Fruit fly (Drosophila melanogaster) whole organism, embryonic: ENCODE results near the gene CG13658.

ENCODE experiments used
- BtbVII ChIP-seq: fragments of 200-800 bp; sonication (Bioruptor generic); optimal IDR thresholded peaks from 3 replicates; lab custom pipeline; 2017; ENCODE audit warnings: missing biosample characterization, mild to moderate bottlenecking, missing genetic modification characterization
- CG11398 ChIP-seq: fragments of 200-800 bp; sonication (Bioruptor generic); optimal IDR thresholded peaks from 2 replicates; lab custom pipeline; 2016; ENCODE audit warnings: missing biosample characterization, missing genetic modification characterization
- CG12744 ChIP-seq: fragments of 200-800 bp; sonication (Bioruptor generic); optimal IDR thresholded peaks from 2 replicates; lab custom pipeline; 2016; ENCODE audit warnings: missing biosample characterization, missing genetic modification characterization
- CG12769 ChIP-seq: fragments of 200-800 bp; sonication (Bioruptor generic); optimal IDR thresholded peaks from 2 replicates; lab custom pipeline; 2019; ENCODE audit warnings: missing biosample characterization, mild to moderate bottlenecking, missing genetic modification characterization, moderate library complexity
- CG13894 ChIP-seq: fragments of 200-800 bp; sonication (Bioruptor generic); optimal IDR thresholded peaks from 3 replicates; lab custom pipeline; 2018; ENCODE audit warnings: missing biosample characterization, mild to moderate bottlenecking, missing genetic modification characterization, moderate library complexity
- CG15269 ChIP-seq: fragments of 200-800 bp; sonication (Bioruptor generic); optimal IDR thresholded peaks from 2 replicates; lab custom pipeline; 2018; ENCODE audit warnings: missing biosample characterization, mild to moderate bottlenecking, missing genetic modification characterization, moderate library complexity
- CG1647 ChIP-seq: fragments of 200-800 bp; sonication (Bioruptor generic); optimal IDR thresholded peaks from 3 replicates; lab custom pipeline; 2016; ENCODE audit warnings: missing biosample characterization, missing genetic modification characterization
- CG17612 ChIP-seq: fragments of 200-800 bp; sonication (Bioruptor generic); IDR thresholded peaks from 2 replicates; pipeline ENCODE4 v1.3.6; 2022; ENCODE audit warnings: missing biosample characterization, missing genetic modification characterization
- CG30431 ChIP-seq: fragments of 200-800 bp; sonication (Bioruptor generic); optimal IDR thresholded peaks from 2 replicates; lab custom pipeline; 2017; ENCODE audit warnings: missing biosample characterization, missing genetic modification characterization
- CG34376 ChIP-seq: fragments of 200-800 bp; sonication (Bioruptor generic); optimal IDR thresholded peaks from 2 replicates; lab custom pipeline; 2018; ENCODE audit warnings: missing biosample characterization, mild to moderate bottlenecking, missing genetic modification characterization
- CG3726 ChIP-seq: fragments of 200-800 bp; sonication (Bioruptor generic); IDR thresholded peaks from 3 replicates; pipeline ENCODE4, ENCODE4 v1.3.6; 2022; ENCODE audit warnings: missing biosample characterization, missing genetic modification characterization
- CG4617 ChIP-seq: fragments of 200-800 bp; sonication (Bioruptor generic); optimal IDR thresholded peaks from 3 replicates; lab custom pipeline; 2016; ENCODE audit warnings: missing biosample characterization, missing genetic modification characterization, borderline replicate concordance
- CG4707 ChIP-seq: fragments of 200-800 bp; sonication (Bioruptor generic); optimal IDR thresholded peaks from 2 replicates; lab custom pipeline; 2018; ENCODE audit warnings: missing biosample characterization, mild to moderate bottlenecking, missing genetic modification characterization, moderate library complexity
- CG4820 ChIP-seq: fragments of 200-800 bp; sonication (Bioruptor generic); optimal IDR thresholded peaks from 3 replicates; lab custom pipeline; 2016; ENCODE audit warnings: missing biosample characterization, missing genetic modification characterization
- CG4854 ChIP-seq: fragments of 200-800 bp; sonication (Bioruptor generic); optimal IDR thresholded peaks from 2 replicates; lab custom pipeline; 2016; ENCODE audit warnings: missing biosample characterization, missing genetic modification characterization, inconsistent platforms
- CG8281 ChIP-seq: fragments of 200-800 bp; sonication (Bioruptor generic); optimal IDR thresholded peaks from 2 replicates; lab custom pipeline; 2018; ENCODE audit warnings: missing biosample characterization, mild to moderate bottlenecking, missing genetic modification characterization, moderate library complexity
- CG8290 ChIP-seq, 3 experiments: fragments of 200-800 bp; sonication (Bioruptor generic); optimal IDR thresholded peaks; 2 replicates each; lab custom pipeline; 2016 to 2019; ENCODE audit warnings: missing biosample characterization in 3 of 3, missing genetic modification characterization in 3 of 3, mild to moderate bottlenecking in 2 of 3, moderate library complexity in 1 of 3
- CG8478 ChIP-seq: fragments of >200 bp; optimal IDR thresholded peaks from 2 replicates; lab custom pipeline; 2018
- CG9437 ChIP-seq: fragments of 200-800 bp; sonication (Bioruptor generic); optimal IDR thresholded peaks from 2 replicates; lab custom pipeline; 2018; ENCODE audit warnings: missing biosample characterization, mild to moderate bottlenecking, missing genetic modification characterization
- Dbx ChIP-seq: fragments of 200-800 bp; sonication (Bioruptor generic); IDR thresholded peaks from 3 replicates; pipeline ENCODE4 v1.3.6; 2022; ENCODE audit warnings: missing biosample characterization, missing genetic modification characterization
- Dip2 ChIP-seq: fragments of 200-800 bp; sonication (Bioruptor generic); IDR thresholded peaks from 2 replicates; pipeline ENCODE4 v1.3.6; 2022; ENCODE audit warnings: missing biosample characterization, missing genetic modification characterization
- Eip74EF ChIP-seq, 2 experiments: fragments of 200-800 bp in 1 of 2; fragments of >200 bp in 1 of 2; sonication (Bioruptor generic) in 1 of 2; optimal IDR thresholded peaks; 2 replicates each; lab custom pipeline; 2017 to 2019; ENCODE audit warnings: missing biosample characterization in 2 of 2, missing genetic modification characterization in 2 of 2, mild to moderate bottlenecking in 1 of 2, moderate library complexity in 1 of 2
- Ets65A ChIP-seq: fragments of 200-800 bp; sonication (Bioruptor generic); peaks from one replicate; lab custom pipeline; 2016; ENCODE audit warnings: missing biosample characterization, missing genetic modification characterization
- Jarid2 ChIP-seq: fragments of 200-800 bp; sonication (Bioruptor generic); optimal IDR thresholded peaks from 3 replicates; lab custom pipeline; 2017; ENCODE audit warnings: mild to moderate bottlenecking, missing biosample characterization, missing genetic modification reagents, missing genetic modification characterization
- Trl ChIP-seq, 3 experiments: fragments of >200 bp in 2 of 3; fragments of 200-800 bp in 1 of 3; sonication (Bioruptor generic) in 1 of 3; optimal IDR thresholded peaks; 2 replicates in 1 of 3; 3 replicates in 2 of 3; lab custom pipeline; 2016 to 2017; ENCODE audit warnings: missing biosample characterization in 1 of 3, missing genetic modification characterization in 1 of 3
- YL-1 ChIP-seq: fragments of 200-800 bp; sonication (Bioruptor generic); optimal IDR thresholded peaks from 3 replicates; lab custom pipeline; 2017; ENCODE audit warnings: missing biosample characterization, mild to moderate bottlenecking, missing genetic modification characterization
- aop ChIP-seq: fragments of 200-800 bp; sonication (Bioruptor generic); IDR thresholded peaks from 2 replicates; pipeline ENCODE4 v1.3.6; 2022; ENCODE audit warnings: missing biosample characterization, missing genetic modification characterization
- caup ChIP-seq: fragments of 200-800 bp; sonication (Bioruptor generic); optimal IDR thresholded peaks from 3 replicates; lab custom pipeline; 2017; ENCODE audit warnings: missing biosample characterization, mild to moderate bottlenecking, missing genetic modification characterization, moderate library complexity; ENCODE audit not compliant: severe bottlenecking
- chinmo ChIP-seq: fragments of 200-800 bp; sonication (Bioruptor generic); IDR thresholded peaks from 4 replicates; pipeline ENCODE4 v1.3.6; 2022; ENCODE audit warnings: missing biosample characterization, missing genetic modification characterization; ENCODE audit not compliant: partially characterized antibody
- corto ChIP-seq: fragments of 200-800 bp; sonication (Bioruptor generic); optimal IDR thresholded peaks from 2 replicates; lab custom pipeline; 2016; ENCODE audit warnings: missing biosample characterization, mild to moderate bottlenecking, missing genetic modification characterization, moderate library complexity
- dm ChIP-seq: fragments of 200-800 bp; sonication (Bioruptor generic); optimal IDR thresholded peaks from 3 replicates; lab custom pipeline; 2016; ENCODE audit warnings: missing biosample characterization, missing genetic modification characterization
- exex ChIP-seq: fragments of 200-800 bp; sonication (Bioruptor generic); optimal IDR thresholded peaks from 4 replicates; lab custom pipeline; 2018; ENCODE audit warnings: missing biosample characterization, mild to moderate bottlenecking, missing genetic modification characterization, moderate library complexity
- ftz-f1 ChIP-seq: fragments of 200-800 bp; sonication (Bioruptor generic); optimal IDR thresholded peaks from 2 replicates; lab custom pipeline; 2016; ENCODE audit warnings: missing biosample characterization, missing genetic modification characterization
- hkb ChIP-seq, 2 experiments: fragments of 200-800 bp in 1 of 2; fragments of >200 bp in 1 of 2; sonication (Bioruptor generic) in 1 of 2; IDR thresholded peaks in 1 of 2; optimal IDR thresholded peaks in 1 of 2; 2 replicates each; pipeline versions ENCODE4 v1.3.6 to Lab custom; 2017 to 2022; ENCODE audit warnings: missing biosample characterization in 1 of 2, missing genetic modification characterization in 1 of 2
- ken ChIP-seq: fragments of 200-800 bp; sonication (Bioruptor generic); IDR thresholded peaks from 3 replicates; pipeline ENCODE4 v1.3.6; 2022; ENCODE audit warnings: missing biosample characterization, missing genetic modification characterization
- lab ChIP-seq: fragments of 200-800 bp; sonication (Bioruptor generic); optimal IDR thresholded peaks from 3 replicates; lab custom pipeline; 2017; ENCODE audit warnings: missing biosample characterization, missing genetic modification characterization, mild to moderate bottlenecking, moderate library complexity, missing genetic modification reagents
- lbe ChIP-seq: fragments of 200-800 bp; sonication (Bioruptor generic); optimal IDR thresholded peaks from 2 replicates; lab custom pipeline; 2016; ENCODE audit warnings: missing biosample characterization, mild to moderate bottlenecking, missing genetic modification characterization
- sd ChIP-seq: fragments of 200-800 bp; sonication (Bioruptor generic); optimal IDR thresholded peaks from 3 replicates; lab custom pipeline; 2018; ENCODE audit warnings: missing biosample characterization, mild to moderate bottlenecking, missing genetic modification characterization, moderate library complexity
- sug ChIP-seq: fragments of 200-800 bp; optimal IDR thresholded peaks from 2 replicates; lab custom pipeline; 2019; ENCODE audit warnings: missing biosample characterization, mild to moderate bottlenecking, missing genetic modification characterization, moderate library complexity
- trem ChIP-seq: fragments of 200-800 bp; optimal IDR thresholded peaks from 3 replicates; lab custom pipeline; 2019; ENCODE audit warnings: missing biosample characterization, mild to moderate bottlenecking, missing genetic modification characterization, moderate library complexity
- tup ChIP-seq: fragments of 200-800 bp; sonication (Bioruptor generic); optimal IDR thresholded peaks from 2 replicates; lab custom pipeline; 2016; ENCODE audit warnings: missing biosample characterization, mild to moderate bottlenecking, missing genetic modification characterization, moderate library complexity
- usp ChIP-seq: fragments of >200 bp; optimal IDR thresholded peaks from 2 replicates; lab custom pipeline; 2017; ENCODE audit warnings: missing biosample characterization, missing genetic modification characterization
- z ChIP-seq: fragments of 200-800 bp; sonication (Bioruptor generic); IDR thresholded peaks from 3 replicates; pipeline ENCODE4 v1.3.6; 2022; ENCODE audit warnings: missing biosample characterization, missing genetic modification characterization
- zfh1 ChIP-seq: fragments of 200-800 bp; sonication (Bioruptor generic); IDR thresholded peaks from 3 replicates; pipeline ENCODE4 v1.3.6; 2022; ENCODE audit warnings: missing biosample characterization, missing genetic modification characterization

CG13658 gene

dm6 chr3R:25300575-25300974 is 13.3 kb downstream of the CG13658 start, which contains the start of gene CG13659:
Gene CG13659, plus strand, starts transcription at chr3R:25300891.
- TF ChIP-seq CG4854 (no peak), CG12769 (tag; lab: Kevin White, UChicago) (peak; percentile 61), CG12744 (GFP tag; lab: Kevin White, UChicago) (no peak), zfh1 (GFP tag; lab: Robert Waterston, UW) (no peak), exex (tag; lab: Kevin White, UChicago) (peak; percentile 23), CG8290 (GFP tag; optimal IDR thresholded peaks at IDR 0.05; lab: Kevin White, UChicago) (no peak), CG8290 (tag; optimal IDR thresholded peaks at IDR 0.05; lab: Kevin White, UChicago) (peak in 1 of 2 experiments; percentile 4), CG4820 (GFP tag; lab: Kevin White, UChicago) (no peak), CG11398 (GFP tag; lab: Kevin White, UChicago) (no peak), caup (GFP tag; lab: Kevin White, UChicago) (no peak), Trl (optimal IDR thresholded peaks at IDR 0.05; lab: Kevin White, UChicago) (peak in 1 of 2 experiments; percentile 19), Trl (GFP tag; optimal IDR thresholded peaks at IDR 0.05; lab: Kevin White, UChicago) (no peak), CG1647 (GFP tag; lab: Kevin White, UChicago) (no peak), CG15269 (tag; lab: Kevin White, UChicago) (peak; percentile 41), CG9437 (no peak), CG13894 (peak; percentile 30), Dbx (GFP tag; lab: Robert Waterston, UW) (0 out of 3 replicates have a peak, but pooled peaks have one; percentile 28), trem (no peak), CG4707 (GFP tag; lab: Kevin White, UChicago) (no peak), corto (GFP tag; lab: Kevin White, UChicago) (no peak), sug (tag; lab: Kevin White, UChicago) (peak; percentile 97), CG4617 (GFP tag; lab: Kevin White, UChicago) (no peak), YL-1 (GFP tag; lab: Kevin White, UChicago) (no peak), Ets65A (no peak), tup (GFP tag; lab: Kevin White, UChicago) (no peak), CG8478 (lab: Kevin White, UChicago) (no peak), hkb (optimal IDR thresholded peaks at IDR 0.05; lab: Kevin White, UChicago) (no peak), hkb (GFP tag; IDR thresholded peaks at IDR 0.05; lab: Robert Waterston, UW) (peak; percentile 10; the same call in 1 of the 2 replicates), chinmo (GFP tag; lab: Robert Waterston, UW) (peak; percentile 57; the same call in 1 of the 4 replicates), BtbVII (no peak)

dm6 chr3R:25302239-25302638 is 15.0 kb downstream of the CG13658 start, which contains the start of gene CG31370:
Gene CG31370, plus strand, starts transcription at chr3R:25302464.
- no peak for TF ChIP-seq Dip2 (GFP tag; lab: Robert Waterston, UW)
- no peak for TF ChIP-seq z (GFP tag; lab: Robert Waterston, UW)
- TF ChIP-seq CG8281 (tag; lab: Kevin White, UChicago): no peak
- no peak for TF ChIP-seq usp
- no peak for TF ChIP-seq ftz-f1 (GFP tag; lab: Kevin White, UChicago)
- TF ChIP-seq lbe (GFP tag; lab: Kevin White, UChicago): peak; percentile 30

- TF ChIP-seq exex (tag; lab: Kevin White, UChicago) (peak; percentile 42), CG34376 (GFP tag; lab: Kevin White, UChicago) (peak; percentile 29), CG13894 (peak; percentile 36), CG17612 (no peak), ftz-f1 (GFP tag; lab: Kevin White, UChicago) (peak; percentile 92), lbe (GFP tag; lab: Kevin White, UChicago) (peak; percentile 42), Eip74EF (GFP tag; optimal IDR thresholded peaks at IDR 0.05; lab: Kevin White, UChicago) (peak in 1 of 2 experiments; percentile 18), dm (no peak), ken (GFP tag; lab: Robert Waterston, UW) (no peak), CG8290 (GFP tag; optimal IDR thresholded peaks at IDR 0.05; lab: Kevin White, UChicago) (no peak), CG8290 (tag; optimal IDR thresholded peaks at IDR 0.05; lab: Kevin White, UChicago) (peak in 1 of 2 experiments; percentile 11), aop (no peak), sd (tag; lab: Kevin White, UChicago) (peak; percentile 35), z (GFP tag; lab: Robert Waterston, UW) (peak; percentile 41; the same call in 1 of the 3 replicates), CG3726 (GFP tag; lab: Robert Waterston, UW) (no peak), lab (peak; percentile 9), CG30431 (GFP tag; lab: Kevin White, UChicago) (no peak), Jarid2 (peak; percentile 73), CG12769 (tag; lab: Kevin White, UChicago) (peak; percentile 67)
These were observed 16.7 kb downstream of the CG13658 start, which contains the start of gene CG31436 for dm6 chr3R:25303857-25304440. Gene CG31436, plus strand, starts transcription at chr3R:25304137.
